Worm (Caenorhabditis elegans): ENCODE data around the gene bath-46.

Gene bath-46

ce11 chrII:1586305-1586704 lies 11.4 kb upstream of the bath-46 start, which contains the start of gene T07H3.8:
T07H3.8 (plus strand) TSS chrII:1586605.
- TF ChIP-seq unc-39 (tag; optimal IDR thresholded peaks at IDR 0.05): no peak
- TF ChIP-seq lin-13 (GFP tag; optimal IDR thresholded peaks at IDR 0.05): no peak
- TF ChIP-seq nhr-12 (tag; optimal IDR thresholded peaks at IDR 0.05): no peak
- TF ChIP-seq peb-1 (tag; optimal IDR thresholded peaks at IDR 0.05): no peak
- TF ChIP-seq nhr-23 (tag; optimal IDR thresholded peaks at IDR 0.05): no peak
- TF ChIP-seq ztf-1 (GFP tag; conservative IDR thresholded peaks at IDR 0.05): no peak
- no peak for TF ChIP-seq ama-1 (optimal IDR thresholded peaks at IDR 0.05)
- no peak for TF ChIP-seq alr-1 (tag; optimal IDR thresholded peaks at IDR 0.05)
- no peak for TF ChIP-seq R02D3.7 (tag; optimal IDR thresholded peaks at IDR 0.05)
- TF ChIP-seq skn-1 (tag; optimal IDR thresholded peaks at IDR 0.05): no peak
- no peak for TF ChIP-seq mbf-1 (tag; optimal IDR thresholded peaks at IDR 0.05)
- TF ChIP-seq mdl-1 (tag; optimal IDR thresholded peaks at IDR 0.05): no peak

- TF ChIP-seq skn-1 (tag; optimal IDR thresholded peaks at IDR 0.05) (no peak), mbf-1 (tag; optimal IDR thresholded peaks at IDR 0.05) (no peak), zag-1 (tag; optimal IDR thresholded peaks at IDR 0.05) (no peak), nhr-25 (tag; optimal IDR thresholded peaks at IDR 0.05) (no peak), dmd-4 (tag; optimal IDR thresholded peaks at IDR 0.05) (no peak), sem-4 (tag; optimal IDR thresholded peaks at IDR 0.05) (no peak), ceh-82 (tag; optimal IDR thresholded peaks at IDR 0.05) (no peak), ztf-4 (tag; optimal IDR thresholded peaks at IDR 0.05) (no peak), elt-3 (tag; optimal IDR thresholded peaks at IDR 0.05) (no peak), gmeb-1 (tag; optimal IDR thresholded peaks at IDR 0.05) (no peak), F13H6.1 (tag; optimal IDR thresholded peaks at IDR 0.05) (no peak), sma-3 (GFP tag; optimal IDR thresholded peaks at IDR 0.05) (no peak), ceh-16 (tag; optimal IDR thresholded peaks at IDR 0.05) (no peak)
Observed at ce11 chrII:1589845-1590244, 7.9 kb upstream of the bath-46 start, which contains the start of gene T07H3.7. T07H3.7 (minus strand) TSS chrII:1589945.

DNA sequence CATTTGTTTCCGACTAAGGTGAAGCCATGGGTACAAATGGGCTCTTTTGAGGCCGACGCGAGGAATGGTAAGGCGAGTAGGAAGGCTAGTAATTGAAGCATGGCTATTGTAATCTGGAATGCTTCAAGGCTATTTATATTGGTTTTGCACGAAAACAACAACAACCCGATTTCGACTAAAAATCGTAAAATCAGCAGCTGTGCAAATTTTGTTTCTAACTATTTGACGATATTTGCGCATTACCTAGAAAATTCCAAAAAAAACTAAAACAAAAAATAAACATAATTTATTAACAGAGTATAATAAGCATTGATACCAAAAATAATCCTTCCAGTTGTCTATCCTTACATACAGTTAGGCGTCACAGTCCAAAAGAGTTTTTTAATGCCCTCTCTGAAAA lies 2.6 kb upstream of the bath-46 start, which contains the start of gene clec-20:
Gene clec-20, minus strand, starts transcription at position 101 of the 400 bp plus-strand sequence.
- TF ChIP-seq nhr-6 (tag; optimal IDR thresholded peaks at IDR 0.05): no peak
- no peak for TF ChIP-seq nhr-23 (tag; optimal IDR thresholded peaks at IDR 0.05)
- no peak for TF ChIP-seq lin-13 (GFP tag; optimal IDR thresholded peaks at IDR 0.05)
- TF ChIP-seq nhr-129 (tag; optimal IDR thresholded peaks at IDR 0.05): no peak

- no peak for TF ChIP-seq C34F6.9 (tag; optimal IDR thresholded peaks at IDR 0.05)
- no peak for TF ChIP-seq crh-2 (tag; optimal IDR thresholded peaks at IDR 0.05)
- TF ChIP-seq ceh-82 (tag; optimal IDR thresholded peaks at IDR 0.05): no peak
Observed at ce11 chrII:1600661-1601060, 3.0 kb downstream of the bath-46 start, which contains the start of gene bath-26. bath-26 (minus strand) TSS chrII:1600761.

ce11 chrII:1601507-1601906 lies 3.8 kb downstream of the bath-46 start, which contains the start of gene bath-47:
bath-47 (plus strand) TSS chrII:1601811.
- TF ChIP-seq egl-27 (tag; optimal IDR thresholded peaks at IDR 0.05) (no peak), fos-1 (tag; optimal IDR thresholded peaks at IDR 0.05) (peak; percentile 67)

DNA sequence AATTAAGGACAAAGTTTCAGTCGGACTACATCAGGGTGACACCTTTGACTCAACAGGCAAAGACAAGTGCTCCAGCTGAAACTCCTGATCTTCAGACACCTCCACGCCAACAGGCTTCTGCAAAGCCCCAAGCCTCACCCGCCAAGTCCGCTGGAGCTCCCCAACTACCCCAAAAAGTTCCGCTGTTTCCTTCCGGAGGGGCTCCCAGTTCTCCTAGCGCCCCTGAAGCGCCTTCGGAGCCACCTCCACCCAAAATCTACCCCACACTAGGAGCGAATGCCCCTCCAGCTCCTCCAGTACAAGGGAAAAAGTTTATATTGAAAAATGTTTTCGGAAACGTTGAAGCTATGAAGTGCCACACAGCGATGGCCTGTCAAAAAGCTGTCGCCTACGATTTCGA lies 5.3 kb downstream of the bath-46 start:
- TF ChIP-seq unc-39 (tag; optimal IDR thresholded peaks at IDR 0.05) (no peak), sma-9 (GFP tag; optimal IDR thresholded peaks at IDR 0.05) (no peak), sma-9 (tag; optimal IDR thresholded peaks at IDR 0.05) (no peak), ztf-4 (tag; optimal IDR thresholded peaks at IDR 0.05) (no peak), C34F6.9 (tag; optimal IDR thresholded peaks at IDR 0.05) (no peak), elt-1 (tag; optimal IDR thresholded peaks at IDR 0.05) (no peak), ceh-82 (tag; optimal IDR thresholded peaks at IDR 0.05) (no peak), zag-1 (tag; optimal IDR thresholded peaks at IDR 0.05) (no peak), mab-5 (tag; optimal IDR thresholded peaks at IDR 0.05) (no peak)

ce11 chrII:1605010-1605409 lies 7.3 kb downstream of the bath-46 start:
- no peak for TF ChIP-seq ceh-16 (tag; optimal IDR thresholded peaks at IDR 0.05)
- TF ChIP-seq Y55F3AM.14 (GFP tag; optimal IDR thresholded peaks at IDR 0.05): no peak
- no peak for TF ChIP-seq ztf-11 (tag; optimal IDR thresholded peaks at IDR 0.05)
- TF ChIP-seq ztf-4 (tag; optimal IDR thresholded peaks at IDR 0.05): no peak
- no peak for TF ChIP-seq nhr-129 (tag; optimal IDR thresholded peaks at IDR 0.05)
- no peak for TF ChIP-seq skn-1 (tag; optimal IDR thresholded peaks at IDR 0.05)
- no peak for TF ChIP-seq dmd-4 (tag; optimal IDR thresholded peaks at IDR 0.05)
- no peak for TF ChIP-seq blmp-1 (tag; optimal IDR thresholded peaks at IDR 0.05; ENCODE audit: insufficient read depth)
- no peak for TF ChIP-seq alr-1 (tag; optimal IDR thresholded peaks at IDR 0.05)
- TF ChIP-seq snpc-4 (tag; optimal IDR thresholded peaks at IDR 0.05): no peak
- TF ChIP-seq zag-1 (tag; optimal IDR thresholded peaks at IDR 0.05): no peak
- TF ChIP-seq ZK546.5 (tag; optimal IDR thresholded peaks at IDR 0.05): no peak
- TF ChIP-seq ztf-1 (GFP tag; conservative IDR thresholded peaks at IDR 0.05): no peak
- no peak for TF ChIP-seq mdl-1 (tag; optimal IDR thresholded peaks at IDR 0.05)
